Worm (Caenorhabditis elegans): ENCODE results near the gene C02B8.1.
"Not testable (repeated sequence)": the region's sequence is repeated elsewhere in the genome, so short reads cannot be mapped to it uniquely, and the experiment has no call there.

C02B8.1 gene

DNA sequence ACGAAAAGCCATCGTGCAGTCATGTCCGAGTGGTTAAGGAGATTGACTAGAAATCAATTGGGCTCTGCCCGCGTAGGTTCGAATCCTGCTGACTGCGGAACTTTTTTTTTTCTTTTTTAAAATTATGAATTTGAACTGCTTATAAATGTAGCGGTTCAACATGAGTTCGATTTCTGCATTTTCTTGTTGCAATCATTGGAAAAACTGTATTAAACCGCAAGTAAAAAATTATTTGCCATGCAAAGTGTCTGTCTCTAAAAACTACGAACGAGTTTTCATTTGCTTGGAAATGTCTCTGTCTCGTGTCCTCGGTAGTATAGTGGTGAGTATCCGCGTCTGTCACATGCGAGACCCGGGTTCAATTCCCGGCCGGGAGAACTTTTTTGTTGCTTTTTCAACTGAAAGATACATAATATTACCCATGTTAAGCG, 8.0 kb downstream of the C02B8.1 start:
- TF ChIP-seq unc-86 (tag; optimal IDR thresholded peaks at IDR 0.05), result peak; percentile 8
- peak; percentile 2 for TF ChIP-seq K09A11.1 (tag; optimal IDR thresholded peaks at IDR 0.05; ENCODE audit: insufficient read depth)
- TF ChIP-seq ceh-18 (tag; optimal IDR thresholded peaks at IDR 0.05), result peak; percentile 7
- peak; percentile 54 for TF ChIP-seq unc-3 (GFP tag; conservative IDR thresholded peaks at IDR 0.05)
- TF ChIP-seq unc-3 (tag; optimal IDR thresholded peaks at IDR 0.05), result not testable (repeated sequence)
- TF ChIP-seq nfya-1 (tag; optimal IDR thresholded peaks at IDR 0.05), result peak; percentile 20
- 0 out of 2 replicates have a peak, but pooled peaks have one; percentile 29 for TF ChIP-seq ceh-45 (GFP tag; IDR thresholded peaks at IDR 0.05)
- TF ChIP-seq dve-1 (tag; optimal IDR thresholded peaks at IDR 0.05), result peak; percentile 13
- peak; percentile 79 for TF ChIP-seq hlh-30 (tag; optimal IDR thresholded peaks at IDR 0.05; ENCODE audit: insufficient read depth)

DNA sequence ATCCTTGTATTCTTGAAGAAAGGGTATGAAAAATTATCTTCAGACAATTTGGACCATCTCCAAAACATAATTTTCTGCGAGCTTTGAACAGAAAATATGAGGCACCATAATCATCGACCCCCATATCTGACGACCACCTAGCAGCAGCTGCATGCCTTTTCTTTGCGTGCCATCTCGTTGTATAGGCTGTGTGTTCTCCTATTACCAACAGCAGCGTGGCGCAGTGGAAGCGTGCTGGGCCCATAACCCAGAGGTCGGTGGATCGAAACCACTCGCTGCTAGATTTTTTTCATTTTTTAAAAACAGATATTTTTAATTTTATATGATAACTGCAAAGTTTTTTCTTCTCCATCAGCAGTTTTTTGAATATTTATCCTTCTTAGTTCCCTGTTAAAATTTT, 8.5 kb downstream of the C02B8.1 start:
- TF ChIP-seq eyg-1 (tag; optimal IDR thresholded peaks at IDR 0.05), result peak; percentile 69
- TF ChIP-seq fax-1 (tag; optimal IDR thresholded peaks at IDR 0.05), result peak; percentile 67
- TF ChIP-seq ceh-18 (tag; optimal IDR thresholded peaks at IDR 0.05), result no peak
- peak; percentile 30 for TF ChIP-seq lim-6 (tag; optimal IDR thresholded peaks at IDR 0.05)
- no peak for TF ChIP-seq syd-9 (tag; optimal IDR thresholded peaks at IDR 0.05)
- TF ChIP-seq tbx-7 (tag; optimal IDR thresholded peaks at IDR 0.05), result no peak
- TF ChIP-seq K02D7.2 (tag; optimal IDR thresholded peaks at IDR 0.05), result peak; percentile 73
- no peak for TF ChIP-seq nhr-11 (tag; optimal IDR thresholded peaks at IDR 0.05)
- TF ChIP-seq ceh-19 (GFP tag; optimal IDR thresholded peaks at IDR 0.05), result peak; percentile 88
- peak; percentile 7 for TF ChIP-seq nfya-1 (tag; optimal IDR thresholded peaks at IDR 0.05)
- peak; percentile 75 for TF ChIP-seq ceh-24 (tag; optimal IDR thresholded peaks at IDR 0.05)
- peak; percentile 86 for TF ChIP-seq ttx-3 (tag; optimal IDR thresholded peaks at IDR 0.05)
- TF ChIP-seq ztf-16 (tag; optimal IDR thresholded peaks at IDR 0.05), result peak; percentile 12
- TF ChIP-seq K09A11.1 (tag; optimal IDR thresholded peaks at IDR 0.05; ENCODE audit: insufficient read depth), result peak; percentile 27
- no peak for TF ChIP-seq hlh-15 (tag; optimal IDR thresholded peaks at IDR 0.05)
- no peak for TF ChIP-seq pha-4 (tag; optimal IDR thresholded peaks at IDR 0.05)
- TF ChIP-seq pat-9 (tag; optimal IDR thresholded peaks at IDR 0.05), result peak; percentile 71
- TF ChIP-seq pros-1 (tag; optimal IDR thresholded peaks at IDR 0.05), result no peak
- no peak for TF ChIP-seq npax-4 (tag; optimal IDR thresholded peaks at IDR 0.05)
- peak; percentile 89 for TF ChIP-seq gmeb-2 (tag; optimal IDR thresholded peaks at IDR 0.05)
- TF ChIP-seq elt-2 (tag; optimal IDR thresholded peaks at IDR 0.05), result peak; percentile 92
- peak; percentile 44 for TF ChIP-seq fkh-6 (tag; optimal IDR thresholded peaks at IDR 0.05)
- TF ChIP-seq unc-42 (tag; optimal IDR thresholded peaks at IDR 0.05), result no peak
- TF ChIP-seq odd-2 (tag; optimal IDR thresholded peaks at IDR 0.05), result peak; percentile 61
- no peak for TF ChIP-seq dve-1 (tag; optimal IDR thresholded peaks at IDR 0.05)
- TF ChIP-seq T23F11.4 (GFP tag; optimal IDR thresholded peaks at IDR 0.05), result peak; percentile 86
- TF ChIP-seq unc-86 (tag; optimal IDR thresholded peaks at IDR 0.05), result peak; percentile 15
- TF ChIP-seq C08G9.2 (tag; optimal IDR thresholded peaks at IDR 0.05), result peak; percentile 55
- peak; percentile 80 for TF ChIP-seq ceh-2 (tag; optimal IDR thresholded peaks at IDR 0.05)
- peak; percentile 81 for TF ChIP-seq hlh-6 (tag; optimal IDR thresholded peaks at IDR 0.05)
- no peak for TF ChIP-seq elt-4 (tag; optimal IDR thresholded peaks at IDR 0.05)
- peak; percentile 80 for TF ChIP-seq sox-4 (tag; optimal IDR thresholded peaks at IDR 0.05)
- no peak for TF ChIP-seq mec-3 (tag; optimal IDR thresholded peaks at IDR 0.05; ENCODE audit: borderline replicate concordance)
- TF ChIP-seq ceh-31 (tag; optimal IDR thresholded peaks at IDR 0.05), result peak; percentile 72
- peak; percentile 49 for TF ChIP-seq ceh-30 (tag; optimal IDR thresholded peaks at IDR 0.05)
- TF ChIP-seq ceh-14 (tag; optimal IDR thresholded peaks at IDR 0.05), result peak; percentile 70
- peak; percentile 87 for TF ChIP-seq che-1 (tag; optimal IDR thresholded peaks at IDR 0.05)
- TF ChIP-seq F13H6.1 (tag; optimal IDR thresholded peaks at IDR 0.05), result peak; percentile 70
- TF ChIP-seq ceh-9 (tag; optimal IDR thresholded peaks at IDR 0.05), result peak; percentile 76
- TF ChIP-seq ceh-34 (tag; optimal IDR thresholded peaks at IDR 0.05), result peak; percentile 74
- no peak for TF ChIP-seq pax-1 (tag; optimal IDR thresholded peaks at IDR 0.05)
- TF ChIP-seq ceh-48 (tag; optimal IDR thresholded peaks at IDR 0.05), result peak; percentile 61
- peak; percentile 86 for TF ChIP-seq ceh-45 (GFP tag; IDR thresholded peaks at IDR 0.05)
- no peak for TF ChIP-seq ceh-22 (tag; optimal IDR thresholded peaks at IDR 0.05)
- TF ChIP-seq sox-2 (GFP tag; IDR thresholded peaks at IDR 0.05), result peak; percentile 91
- TF ChIP-seq C38D4.7 (GFP tag; optimal IDR thresholded peaks at IDR 0.05), result peak; percentile 75
- no peak for TF ChIP-seq rnt-1 (tag; optimal IDR thresholded peaks at IDR 0.05)

Measured in whole organism, late embryonic.